Worm (Caenorhabditis elegans) whole organism, midembryonic: ENCODE results near the gene C48B4.6.
A peak's percentile ranks its signal among the peaks of the same experiment; 100 is the strongest.

Experiments
- T22C8.4 ChIP-seq: fragments of 200-800 bp; sonication (Bioruptor generic); IDR thresholded peaks from 2 replicates; pipeline ENCODE4 v1.3.6; 2022; ENCODE audit warnings: missing genetic modification characterization, missing compliant biosample characterization
- cog-1 ChIP-seq: sonication (generic microtip); optimal IDR thresholded peaks from 2 replicates; lab custom pipeline; 2016; ENCODE audit warnings: missing genetic modification characterization, missing compliant biosample characterization
- flt-1 ChIP-seq: fragments of 200-800 bp; sonication (Bioruptor generic); IDR thresholded peaks from 2 replicates; pipeline ENCODE4 v1.3.6; 2022; ENCODE audit warnings: missing genetic modification characterization, missing compliant biosample characterization
- klf-2 ChIP-seq: fragments of 200-800 bp; sonication (Bioruptor generic); conservative IDR thresholded peaks from 2 replicates; pipeline ENCODE4 v1.3.6; 2022; ENCODE audit warnings: missing genetic modification reagents, missing genetic modification characterization, missing compliant biosample characterization
- med-1 ChIP-seq: sonication (generic microtip); optimal IDR thresholded peaks from 2 replicates; lab custom pipeline; 2017; ENCODE audit warnings: missing genetic modification characterization, mild to moderate bottlenecking, missing compliant biosample characterization, antibody characterized with exemption, missing genetic modification reagents; ENCODE audit not compliant: insufficient read depth
- ref-1 ChIP-seq: fragments of 200-800 bp; sonication (Bioruptor generic); conservative IDR thresholded peaks from 2 replicates; pipeline ENCODE4 v1.3.6; 2022; ENCODE audit warnings: missing genetic modification reagents, missing genetic modification characterization, missing compliant biosample characterization
- tab-1 ChIP-seq: fragments of 200-800 bp; sonication (Bioruptor generic); IDR thresholded peaks from 2 replicates; pipeline ENCODE4 v1.3.6; 2022; ENCODE audit warnings: missing genetic modification characterization, missing compliant biosample characterization
- ztf-23 ChIP-seq: fragments of 200-800 bp; sonication (Bioruptor generic); IDR thresholded peaks from 2 replicates; pipeline ENCODE4 v1.3.6; 2022; ENCODE audit warnings: missing genetic modification reagents, missing genetic modification characterization, missing compliant biosample characterization
- ztf-29 ChIP-seq: fragments of 200-800 bp; sonication (Bioruptor generic); IDR thresholded peaks from 2 replicates; pipeline ENCODE4 v1.3.6; 2022; ENCODE audit warnings: missing genetic modification reagents, missing genetic modification characterization, missing compliant biosample characterization

C48B4.6 gene

DNA sequence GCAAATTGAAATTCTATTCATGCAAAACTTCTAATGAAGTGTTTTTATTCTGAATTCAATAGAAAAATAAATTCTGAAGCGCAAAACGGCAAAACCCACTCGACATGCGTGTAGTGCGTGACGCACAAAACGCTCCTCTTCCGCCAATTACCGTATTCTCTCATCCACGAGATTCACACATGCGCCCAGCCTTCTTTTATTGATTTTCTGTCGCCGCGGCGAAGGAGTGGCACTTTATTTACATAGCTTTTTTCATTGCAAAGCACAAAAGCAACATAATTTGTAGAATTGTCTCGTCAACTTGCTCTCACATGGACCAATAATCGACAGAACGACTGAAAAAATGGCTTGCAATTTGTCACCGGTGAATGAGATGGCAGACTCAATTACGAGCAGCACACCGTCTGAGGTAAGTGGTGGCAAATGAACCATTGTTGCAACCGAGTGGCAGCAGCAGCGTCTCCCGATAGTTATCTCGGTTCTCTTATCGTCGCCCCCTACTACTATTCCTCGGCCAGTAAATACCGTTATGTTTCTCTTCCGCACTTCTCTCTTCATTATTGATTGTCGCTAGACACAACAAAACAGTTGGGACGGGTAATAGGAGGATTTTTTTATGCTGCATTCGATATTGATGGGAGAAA is 12.2 kb downstream of the C48B4.6 start, which contains the start of gene unc-16:
unc-16 (plus strand) TSS at position 243 of the 644 bp plus-strand sequence.
- no peak for TF ChIP-seq klf-2 (GFP tag; lab: Robert Waterston, UW)
- no peak for TF ChIP-seq ref-1 (GFP tag; lab: Robert Waterston, UW)
- no peak for TF ChIP-seq med-1 (GFP tag; lab: Kevin White, UChicago)
- no peak for TF ChIP-seq ztf-29 (GFP tag; lab: Robert Waterston, UW)
- TF ChIP-seq cog-1 (tag; lab: Kevin White, UChicago) = peak; percentile 47
- TF ChIP-seq flt-1 (GFP tag; lab: Robert Waterston, UW) = 0 out of 2 replicates have a peak, but pooled peaks have one; percentile 63
- TF ChIP-seq T22C8.4 (GFP tag; lab: Robert Waterston, UW) = peak; percentile 90
- TF ChIP-seq tab-1 (GFP tag; lab: Robert Waterston, UW) = no peak
- TF ChIP-seq ztf-23 (GFP tag; lab: Robert Waterston, UW) = peak; percentile 70

DNA sequence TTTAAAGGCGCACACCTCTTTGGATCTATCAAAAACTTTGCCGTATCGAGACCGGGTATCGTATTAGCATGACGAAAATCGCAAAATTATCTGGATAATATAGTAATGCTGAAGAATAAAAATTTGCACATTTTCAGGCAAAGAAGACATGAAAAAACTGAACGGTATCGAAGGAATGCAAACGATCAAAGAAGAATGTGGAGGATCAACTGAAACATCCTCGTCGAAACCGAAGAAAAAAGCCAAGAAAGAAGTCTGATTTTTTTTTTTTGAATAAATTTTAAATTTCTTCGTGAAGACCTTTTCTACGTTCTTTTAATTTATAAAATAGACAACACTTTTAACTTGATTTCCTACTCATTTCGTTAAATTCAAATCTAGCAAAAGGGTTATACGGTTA is 13.5 kb downstream of the C48B4.6 start, which contains the start of gene ZK1098.12:
ZK1098.12 (plus strand) TSS at position 301 of the 400 bp plus-strand sequence.
- TF ChIP-seq T22C8.4 (GFP tag; lab: Robert Waterston, UW) = no peak
- no peak for TF ChIP-seq ztf-23 (GFP tag; lab: Robert Waterston, UW)

DNA sequence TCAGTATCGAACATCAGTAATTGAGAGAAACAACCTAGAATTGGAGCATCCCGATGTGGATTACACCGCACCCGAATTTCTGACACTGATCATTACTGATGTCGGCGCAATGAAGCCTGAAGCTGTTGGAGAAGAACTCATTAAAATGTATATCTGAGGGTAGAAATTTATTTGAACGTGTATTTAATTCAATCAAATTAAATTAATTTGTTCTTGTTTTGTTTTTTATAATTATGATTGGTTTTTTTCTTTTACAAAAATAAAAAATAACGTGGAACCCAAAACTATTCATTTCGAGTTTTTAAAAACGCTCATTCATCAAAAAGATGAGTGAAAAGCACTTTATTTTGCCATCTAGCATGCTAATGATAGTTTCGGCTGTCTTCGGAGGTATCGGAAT is 14.2 kb downstream of the C48B4.6 start, which contains the start of gene ZK1098.9:
ZK1098.9 (plus strand) TSS at position 301 of the 400 bp plus-strand sequence.
- TF ChIP-seq T22C8.4 (GFP tag; lab: Robert Waterston, UW) (no peak), ztf-29 (GFP tag; lab: Robert Waterston, UW) (no peak), med-1 (GFP tag; lab: Kevin White, UChicago) (no peak), tab-1 (GFP tag; lab: Robert Waterston, UW) (no peak)

DNA sequence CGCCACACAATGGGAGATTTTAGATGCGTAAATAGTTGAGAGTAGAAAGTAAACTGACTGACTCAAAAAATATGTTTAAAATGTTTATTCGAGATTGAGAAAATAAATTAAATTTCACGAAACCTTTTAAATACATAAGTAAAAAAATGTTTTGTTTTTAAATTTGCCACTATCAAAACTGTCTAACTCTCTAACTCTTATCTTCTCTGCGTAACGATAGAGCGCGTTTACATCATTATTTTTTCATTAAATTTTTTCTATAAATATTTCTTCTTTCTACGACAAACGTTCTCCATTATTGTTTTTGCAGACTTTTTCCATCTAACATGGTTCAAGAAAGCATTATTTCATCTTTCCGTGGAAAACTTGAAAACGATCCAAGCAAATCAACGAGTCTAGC is 15.5 kb downstream of the C48B4.6 start, which contains the start of gene eif-2Balpha:
eif-2Balpha (plus strand) TSS at position 304 of the 400 bp plus-strand sequence.
- no peak for TF ChIP-seq cog-1 (tag; lab: Kevin White, UChicago)
- no peak for TF ChIP-seq T22C8.4 (GFP tag; lab: Robert Waterston, UW)
- TF ChIP-seq tab-1 (GFP tag; lab: Robert Waterston, UW) = no peak
- no peak for TF ChIP-seq klf-2 (GFP tag; lab: Robert Waterston, UW)
- no peak for TF ChIP-seq ref-1 (GFP tag; lab: Robert Waterston, UW)
- TF ChIP-seq ztf-29 (GFP tag; lab: Robert Waterston, UW) = no peak
- no peak for TF ChIP-seq ztf-23 (GFP tag; lab: Robert Waterston, UW)
- TF ChIP-seq flt-1 (GFP tag; lab: Robert Waterston, UW) = no peak
- TF ChIP-seq med-1 (GFP tag; lab: Kevin White, UChicago) = no peak

DNA sequence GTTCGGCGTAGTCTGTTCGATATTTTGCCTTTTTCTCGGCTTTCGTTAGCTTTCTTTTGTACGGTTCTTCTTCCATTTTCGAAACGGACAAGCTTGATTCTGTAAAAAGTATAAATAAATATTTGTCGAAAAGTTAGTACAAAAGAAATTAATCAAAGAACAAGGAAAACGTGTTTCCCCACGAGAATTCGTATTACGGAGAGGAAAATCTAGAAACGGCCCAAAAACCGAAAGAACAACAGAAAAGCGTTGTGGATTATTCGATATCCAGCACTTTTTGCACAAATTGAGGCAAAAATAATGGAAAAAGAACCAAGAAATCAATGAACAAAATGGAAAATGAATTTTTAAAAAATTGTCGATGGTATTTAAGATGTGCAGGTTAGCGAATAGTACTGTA is 16.1 kb downstream of the C48B4.6 start, which contains the start of gene mut-7:
mut-7 (minus strand) TSS at position 101 of the 400 bp plus-strand sequence.
- TF ChIP-seq ztf-29 (GFP tag; lab: Robert Waterston, UW) (no peak), ref-1 (GFP tag; lab: Robert Waterston, UW) (no peak), cog-1 (tag; lab: Kevin White, UChicago) (no peak), flt-1 (GFP tag; lab: Robert Waterston, UW) (no peak), klf-2 (GFP tag; lab: Robert Waterston, UW) (no peak), ztf-23 (GFP tag; lab: Robert Waterston, UW) (no peak), T22C8.4 (GFP tag; lab: Robert Waterston, UW) (no peak), tab-1 (GFP tag; lab: Robert Waterston, UW) (no peak), med-1 (GFP tag; lab: Kevin White, UChicago) (no peak)

DNA sequence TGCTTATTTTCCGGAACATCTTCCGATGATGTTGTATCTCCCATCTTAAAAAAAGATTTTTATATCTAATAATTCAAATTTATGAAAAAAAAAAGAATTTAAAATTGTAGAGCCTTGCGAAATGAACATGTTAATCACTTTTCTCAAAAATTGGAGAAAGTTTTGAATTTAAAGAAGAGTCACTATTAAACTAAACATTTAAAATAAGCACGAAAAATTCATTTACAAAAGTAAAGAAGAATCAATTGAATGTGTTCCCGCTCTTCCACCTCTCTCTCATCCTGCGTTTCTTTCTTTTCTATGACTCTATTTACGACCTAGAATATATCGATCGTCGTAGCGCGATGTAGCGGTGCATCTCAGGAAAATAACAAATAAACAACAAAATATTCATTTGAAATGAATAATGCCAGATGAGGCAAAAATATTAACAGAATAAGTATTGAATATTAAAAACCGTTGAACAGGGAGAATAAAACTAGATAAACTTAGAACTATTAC is 19.7 kb downstream of the C48B4.6 start, which contains the start of gene ZK1098.3:
ZK1098.3 (minus strand) TSS at position 51 of the 501 bp plus-strand sequence.
- no peak for TF ChIP-seq cog-1 (tag; lab: Kevin White, UChicago)
- TF ChIP-seq T22C8.4 (GFP tag; lab: Robert Waterston, UW) = peak; percentile 65; the same call in 1 of the 2 replicates
- no peak for TF ChIP-seq ref-1 (GFP tag; lab: Robert Waterston, UW)

DNA sequence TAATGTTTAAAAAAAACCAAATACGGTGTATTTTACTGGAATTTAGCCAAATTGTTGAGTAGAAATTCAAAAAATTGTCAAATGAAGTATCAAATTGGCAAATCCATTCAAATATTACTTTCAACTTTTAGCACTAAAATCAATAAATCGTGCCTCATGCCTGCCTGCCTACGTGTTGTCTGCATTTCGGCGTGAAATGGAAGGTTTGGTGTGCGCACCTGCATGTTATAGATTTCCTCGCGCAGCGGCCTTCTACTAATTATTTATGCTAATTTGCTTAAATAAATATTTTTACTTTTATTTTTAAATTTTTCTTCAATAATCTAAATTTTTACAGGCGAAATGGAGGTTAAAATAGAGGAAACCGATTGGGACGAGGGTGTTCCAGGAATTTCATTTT is 29.5 kb downstream of the C48B4.6 start, which contains the start of gene ZK1098.2:
ZK1098.2 (plus strand) TSS at position 336 of the 400 bp plus-strand sequence.
- TF ChIP-seq T22C8.4 (GFP tag; lab: Robert Waterston, UW) (peak; percentile 38; the same call in 1 of the 2 replicates), cog-1 (tag; lab: Kevin White, UChicago) (no peak)

DNA sequence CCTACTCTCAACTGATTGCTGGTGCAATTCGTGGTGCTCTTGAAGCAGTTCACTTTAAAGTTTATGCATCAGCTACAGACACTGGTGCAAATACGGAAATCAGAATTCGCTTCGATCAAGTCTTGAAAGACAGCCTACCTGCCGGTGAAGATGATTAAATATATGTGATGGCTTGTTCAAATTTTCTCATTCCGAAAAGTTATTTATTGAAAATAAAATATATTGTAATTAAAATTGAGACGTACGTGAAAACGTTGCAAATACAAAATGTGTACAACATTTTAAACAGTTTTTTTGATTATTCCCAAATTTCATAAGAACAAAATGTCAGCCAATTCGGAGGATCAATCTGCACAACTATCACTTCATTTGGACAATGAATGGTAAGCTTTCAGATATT is 31.5 kb downstream of the C48B4.6 start, which contains the start of gene ZK1098.6:
ZK1098.6 (plus strand) TSS at position 301 of the 400 bp plus-strand sequence.
- no peak for TF ChIP-seq ztf-23 (GFP tag; lab: Robert Waterston, UW)
- no peak for TF ChIP-seq klf-2 (GFP tag; lab: Robert Waterston, UW)
- no peak for TF ChIP-seq ref-1 (GFP tag; lab: Robert Waterston, UW)
- no peak for TF ChIP-seq T22C8.4 (GFP tag; lab: Robert Waterston, UW)
- no peak for TF ChIP-seq tab-1 (GFP tag; lab: Robert Waterston, UW)
- TF ChIP-seq ztf-29 (GFP tag; lab: Robert Waterston, UW) = no peak
- TF ChIP-seq cog-1 (tag; lab: Kevin White, UChicago) = no peak
- TF ChIP-seq med-1 (GFP tag; lab: Kevin White, UChicago) = no peak
- no peak for TF ChIP-seq flt-1 (GFP tag; lab: Robert Waterston, UW)

DNA sequence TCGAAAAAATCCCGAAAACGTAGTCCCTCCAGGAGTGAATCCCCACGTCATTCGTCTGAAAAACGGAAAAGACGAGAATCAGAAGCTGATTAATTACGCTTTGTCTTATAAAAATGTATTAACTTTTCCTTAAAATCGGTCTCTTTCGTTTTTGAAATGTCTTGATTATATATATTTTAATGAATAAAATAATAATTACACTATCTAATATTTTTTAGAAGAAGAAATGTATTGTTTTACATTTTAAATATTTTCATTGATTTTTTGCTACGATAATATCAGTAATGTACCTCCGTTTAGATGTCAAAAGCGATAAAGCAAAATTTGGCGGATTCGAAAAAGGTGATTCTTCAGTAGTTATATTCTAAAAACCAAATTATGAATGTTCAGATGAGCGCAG is 33.1 kb downstream of the C48B4.6 start, which contains the start of gene trpp-3:
trpp-3 (plus strand) TSS at position 301 of the 400 bp plus-strand sequence.
- TF ChIP-seq ztf-29 (GFP tag; lab: Robert Waterston, UW) (no peak), ztf-23 (GFP tag; lab: Robert Waterston, UW) (no peak), T22C8.4 (GFP tag; lab: Robert Waterston, UW) (no peak), ref-1 (GFP tag; lab: Robert Waterston, UW) (no peak), cog-1 (tag; lab: Kevin White, UChicago) (no peak), flt-1 (GFP tag; lab: Robert Waterston, UW) (no peak), med-1 (GFP tag; lab: Kevin White, UChicago) (no peak), tab-1 (GFP tag; lab: Robert Waterston, UW) (no peak), klf-2 (GFP tag; lab: Robert Waterston, UW) (no peak)
